Worm (Caenorhabditis elegans) whole organism, young adult: ENCODE data around the gene ZK688.4.

ENCODE experiments used
- B0035.1 ChIP-seq: sonication (generic microtip); optimal IDR thresholded peaks from 2 replicates; lab custom pipeline; 2016; ENCODE audit warnings: missing genetic modification characterization, mild to moderate bottlenecking, missing compliant biosample characterization, missing genotype, missing genetic modification reagents
- F33H1.4 ChIP-seq: fragments of 200-800 bp; sonication (Bioruptor generic); IDR thresholded peaks from 2 replicates; pipeline ENCODE4 v1.3.6; 2022; ENCODE audit warnings: missing genetic modification reagents, missing genetic modification characterization, missing compliant biosample characterization
- F49E8.2 ChIP-seq: sonication (generic microtip); optimal IDR thresholded peaks from 3 replicates; lab custom pipeline; 2017; ENCODE audit warnings: missing genetic modification characterization, mild to moderate bottlenecking, missing compliant biosample characterization, antibody characterized with exemption, moderate library complexity; ENCODE audit not compliant: insufficient read depth
- F52B5.7 ChIP-seq: sonication (generic microtip); optimal IDR thresholded peaks from 2 replicates; lab custom pipeline; 2016; ENCODE audit warnings: mild to moderate bottlenecking, missing genetic modification characterization, missing compliant biosample characterization
- F57C9.4 ChIP-seq: sonication (generic microtip); optimal IDR thresholded peaks from 2 replicates; lab custom pipeline; 2017; ENCODE audit warnings: mild to moderate bottlenecking, missing genetic modification characterization, missing compliant biosample characterization
- K11D2.4 ChIP-seq: fragments of 200-800 bp; sonication (Bioruptor generic); IDR thresholded peaks from 2 replicates; pipeline ENCODE4 v1.3.6; 2022; ENCODE audit warnings: missing genetic modification reagents, missing genetic modification characterization, missing compliant biosample characterization
- K12H6.12 ChIP-seq: fragments of 200-800 bp; sonication (Bioruptor generic); optimal IDR thresholded peaks from 2 replicates; lab custom pipeline; 2018; ENCODE audit warnings: mild to moderate bottlenecking, missing genetic modification characterization, missing compliant biosample characterization
- T07F8.4 ChIP-seq: sonication (generic microtip); optimal IDR thresholded peaks from 2 replicates; lab custom pipeline; 2016; ENCODE audit warnings: mild to moderate bottlenecking, missing genetic modification characterization, moderate library complexity, missing compliant biosample characterization
- Y53F4B.3 ChIP-seq: fragments of 200-800 bp; sonication (Bioruptor generic); IDR thresholded peaks from 2 replicates; pipeline ENCODE4 v1.3.6; 2022; ENCODE audit warnings: missing genetic modification reagents, missing genetic modification characterization, missing compliant biosample characterization
- Y67H2A.10 ChIP-seq: fragments of 200-800 bp; sonication (Bioruptor generic); conservative IDR thresholded peaks from 2 replicates; pipeline ENCODE4 v1.3.6; 2022; ENCODE audit warnings: missing genetic modification reagents, missing genetic modification characterization, missing compliant biosample characterization
- ama-1 ChIP-seq, 3 experiments: fragments of 150-350 bp in 1 of 3; sonication (generic microtip) in 2 of 3; optimal IDR thresholded peaks; 2 replicates each; lab custom pipeline; 2014 to 2018; ENCODE audit warnings: missing biosample characterization in 2 of 3, missing genetic modification characterization in 2 of 3, missing genetic modification reagents in 2 of 3
- atf-7 ChIP-seq: sonication (generic microtip); optimal IDR thresholded peaks from 2 replicates; lab custom pipeline; 2017; ENCODE audit warnings: mild to moderate bottlenecking, missing genetic modification characterization, missing compliant biosample characterization
- attf-3 ChIP-seq: fragments of 200-800 bp; sonication (Bioruptor generic); conservative IDR thresholded peaks from 2 replicates; pipeline ENCODE4 v1.3.6; 2022; ENCODE audit warnings: missing genetic modification reagents, missing genetic modification characterization, missing compliant biosample characterization
- attf-5 ChIP-seq: fragments of 200-800 bp; sonication (Bioruptor generic); optimal IDR thresholded peaks from 2 replicates; lab custom pipeline; 2018; ENCODE audit warnings: mild to moderate bottlenecking, missing genetic modification characterization, missing compliant biosample characterization
- ccch-3 ChIP-seq: fragments of 200-800 bp; sonication (Bioruptor generic); optimal IDR thresholded peaks from 2 replicates; lab custom pipeline; 2018; ENCODE audit warnings: mild to moderate bottlenecking, missing genetic modification characterization, missing compliant biosample characterization
- ceh-91 ChIP-seq: fragments of 200-800 bp; sonication (Bioruptor generic); IDR thresholded peaks from 2 replicates; pipeline ENCODE4 v1.3.6; 2022; ENCODE audit warnings: missing genetic modification reagents, missing genetic modification characterization, missing compliant biosample characterization
- dox-1 ChIP-seq: fragments of 200-800 bp; sonication (Bioruptor generic); IDR thresholded peaks from 2 replicates; pipeline ENCODE4 v1.3.6; 2022; ENCODE audit warnings: missing genetic modification reagents, missing genetic modification characterization, missing compliant biosample characterization
- ekl-4 ChIP-seq: fragments of 200-800 bp; sonication (Bioruptor generic); IDR thresholded peaks from 2 replicates; pipeline ENCODE4 v1.3.6; 2022; ENCODE audit warnings: missing genetic modification reagents, missing genetic modification characterization, missing compliant biosample characterization
- ets-4 ChIP-seq: fragments of 200-800 bp; sonication (Bioruptor generic); optimal IDR thresholded peaks from 2 replicates; lab custom pipeline; 2018; ENCODE audit warnings: mild to moderate bottlenecking, missing genetic modification characterization, missing compliant biosample characterization
- fkh-3 ChIP-seq: sonication (generic microtip); optimal IDR thresholded peaks from 2 replicates; lab custom pipeline; 2016; ENCODE audit warnings: mild to moderate bottlenecking, missing genetic modification characterization, missing compliant biosample characterization
- gei-17 ChIP-seq: fragments of 200-800 bp; sonication (Bioruptor generic); optimal IDR thresholded peaks from 2 replicates; lab custom pipeline; 2018; ENCODE audit warnings: mild to moderate bottlenecking, missing genetic modification characterization, missing compliant biosample characterization
- him-1 ChIP-seq: sonication (generic microtip); optimal IDR thresholded peaks from 2 replicates; lab custom pipeline; 2016; ENCODE audit warnings: missing genotype, missing genetic modification reagents, missing genetic modification characterization, missing compliant biosample characterization
- hmg-1.2 ChIP-seq: fragments of 200-800 bp; sonication (Bioruptor generic); IDR thresholded peaks from 2 replicates; pipeline ENCODE4 v1.3.6; 2022; ENCODE audit warnings: missing genetic modification reagents, missing genetic modification characterization, missing compliant biosample characterization
- let-526 ChIP-seq: fragments of 200-800 bp; sonication (Bioruptor generic); IDR thresholded peaks from 2 replicates; pipeline ENCODE4 v1.3.6; 2022; ENCODE audit warnings: missing genetic modification reagents, missing genetic modification characterization, missing compliant biosample characterization
- let-607 ChIP-seq, 2 experiments: fragments of 200-800 bp in 1 of 2; sonication (Bioruptor generic) in 1 of 2; sonication (generic microtip) in 1 of 2; optimal IDR thresholded peaks; 2 replicates each; lab custom pipeline; 2016 to 2018; ENCODE audit warnings: mild to moderate bottlenecking in 2 of 2, missing compliant biosample characterization in 2 of 2, missing genetic modification characterization in 2 of 2, moderate library complexity in 2 of 2, missing genotype in 1 of 2
- lin-26 ChIP-seq: fragments of 200-800 bp; sonication (Bioruptor generic); IDR thresholded peaks from 2 replicates; pipeline ENCODE4 v1.3.6; 2022; ENCODE audit warnings: missing genetic modification reagents, missing genetic modification characterization, missing compliant biosample characterization
- lin-35 ChIP-seq, 3 experiments: fragments of 150-350 bp in 2 of 3; sonication (generic microtip) in 1 of 3; optimal IDR thresholded peaks; 2 replicates each; lab custom pipeline; 2014 to 2018; ENCODE audit warnings: missing biosample characterization in 3 of 3, missing genetic modification characterization in 3 of 3, missing genetic modification reagents in 3 of 3
- lin-40 ChIP-seq: sonication (generic microtip); optimal IDR thresholded peaks from 2 replicates; lab custom pipeline; 2016; ENCODE audit warnings: missing genetic modification characterization, mild to moderate bottlenecking, missing compliant biosample characterization, missing genotype, missing genetic modification reagents
- lsy-27 ChIP-seq: sonication (generic microtip); optimal IDR thresholded peaks from 2 replicates; lab custom pipeline; 2017; ENCODE audit warnings: missing genetic modification characterization, mild to moderate bottlenecking, missing compliant biosample characterization, antibody characterized with exemption, missing genotype, borderline replicate concordance; ENCODE audit not compliant: insufficient read depth
- madf-10 ChIP-seq: sonication (generic microtip); optimal IDR thresholded peaks from 2 replicates; lab custom pipeline; 2016; ENCODE audit warnings: mild to moderate bottlenecking, missing genetic modification characterization, missing compliant biosample characterization
- madf-6 ChIP-seq: fragments of 200-800 bp; sonication (Bioruptor generic); IDR thresholded peaks from 2 replicates; pipeline ENCODE4 v1.3.6; 2022; ENCODE audit warnings: missing genetic modification reagents, missing genetic modification characterization, missing compliant biosample characterization
- madf-8 ChIP-seq: fragments of 200-800 bp; sonication (Bioruptor generic); conservative IDR thresholded peaks from 2 replicates; pipeline ENCODE4 v1.3.6; 2022; ENCODE audit warnings: missing genetic modification reagents, missing genetic modification characterization, missing compliant biosample characterization
- mcd-1 ChIP-seq: fragments of 200-800 bp; sonication (Bioruptor generic); IDR thresholded peaks from 2 replicates; pipeline ENCODE4 v1.3.6; 2022; ENCODE audit warnings: missing genetic modification reagents, missing genetic modification characterization, missing compliant biosample characterization
- mel-28 ChIP-seq: sonication (generic microtip); optimal IDR thresholded peaks from 2 replicates; lab custom pipeline; 2016; ENCODE audit warnings: borderline replicate concordance, mild to moderate bottlenecking, missing genetic modification characterization, missing compliant biosample characterization
- nfyb-1 ChIP-seq: fragments of 200-800 bp; sonication (Bioruptor generic); IDR thresholded peaks from 2 replicates; pipeline ENCODE4 v1.3.6; 2022; ENCODE audit warnings: missing genetic modification reagents, missing genetic modification characterization, missing compliant biosample characterization
- nhr-120 ChIP-seq: fragments of 200-800 bp; sonication (Bioruptor generic); IDR thresholded peaks from 2 replicates; pipeline ENCODE4 v1.3.6; 2022; ENCODE audit warnings: missing genetic modification characterization, missing compliant biosample characterization
- repo-1 ChIP-seq: sonication (generic microtip); optimal IDR thresholded peaks from 2 replicates; lab custom pipeline; 2017; ENCODE audit warnings: mild to moderate bottlenecking, missing genetic modification characterization, missing compliant biosample characterization
- snpc-4 ChIP-seq, 5 experiments: fragments of 150-350 bp in 1 of 5; sonication (generic microtip) in 4 of 5; optimal IDR thresholded peaks; 2 replicates each; lab custom pipeline; 2014 to 2018; ENCODE audit warnings: missing genetic modification characterization in 5 of 5, missing biosample characterization in 3 of 5, antibody characterized with exemption in 2 of 5, mild to moderate bottlenecking in 2 of 5, missing compliant biosample characterization in 2 of 5, missing genotype in 2 of 5, moderate library complexity in 2 of 5, missing genetic modification reagents in 1 of 5
- somi-1 ChIP-seq: fragments of 200-800 bp; sonication (Bioruptor generic); optimal IDR thresholded peaks from 2 replicates; lab custom pipeline; 2018; ENCODE audit warnings: mild to moderate bottlenecking, missing genetic modification characterization, missing compliant biosample characterization
- tlf-1 ChIP-seq: fragments of 200-800 bp; sonication (Bioruptor generic); optimal IDR thresholded peaks from 2 replicates; lab custom pipeline; 2018; ENCODE audit warnings: mild to moderate bottlenecking, missing genetic modification characterization, missing compliant biosample characterization
- unc-130 ChIP-seq: sonication (generic microtip); optimal IDR thresholded peaks from 2 replicates; lab custom pipeline; 2016; ENCODE audit warnings: missing genetic modification reagents, missing genetic modification characterization, missing compliant biosample characterization
- xnd-1 ChIP-seq: sonication (generic microtip); optimal IDR thresholded peaks from 2 replicates; lab custom pipeline; 2016; ENCODE audit warnings: missing genotype, missing genetic modification reagents, missing genetic modification characterization, missing compliant biosample characterization
- zim-3 ChIP-seq: sonication (generic microtip); optimal IDR thresholded peaks from 2 replicates; lab custom pipeline; 2017; ENCODE audit warnings: mild to moderate bottlenecking, missing genetic modification characterization, moderate library complexity, missing compliant biosample characterization
- ztf-28 ChIP-seq: fragments of 200-800 bp; sonication (Bioruptor generic); IDR thresholded peaks from 2 replicates; pipeline ENCODE4 v1.3.6; 2022; ENCODE audit warnings: missing genetic modification reagents, missing genetic modification characterization, missing compliant biosample characterization
- ztf-6 ChIP-seq: fragments of 200-800 bp; sonication (Bioruptor generic); IDR thresholded peaks from 2 replicates; pipeline ENCODE4 v1.3.6; 2022; ENCODE audit warnings: missing genetic modification reagents, missing genetic modification characterization, missing compliant biosample characterization

Gene ZK688.4

DNA sequence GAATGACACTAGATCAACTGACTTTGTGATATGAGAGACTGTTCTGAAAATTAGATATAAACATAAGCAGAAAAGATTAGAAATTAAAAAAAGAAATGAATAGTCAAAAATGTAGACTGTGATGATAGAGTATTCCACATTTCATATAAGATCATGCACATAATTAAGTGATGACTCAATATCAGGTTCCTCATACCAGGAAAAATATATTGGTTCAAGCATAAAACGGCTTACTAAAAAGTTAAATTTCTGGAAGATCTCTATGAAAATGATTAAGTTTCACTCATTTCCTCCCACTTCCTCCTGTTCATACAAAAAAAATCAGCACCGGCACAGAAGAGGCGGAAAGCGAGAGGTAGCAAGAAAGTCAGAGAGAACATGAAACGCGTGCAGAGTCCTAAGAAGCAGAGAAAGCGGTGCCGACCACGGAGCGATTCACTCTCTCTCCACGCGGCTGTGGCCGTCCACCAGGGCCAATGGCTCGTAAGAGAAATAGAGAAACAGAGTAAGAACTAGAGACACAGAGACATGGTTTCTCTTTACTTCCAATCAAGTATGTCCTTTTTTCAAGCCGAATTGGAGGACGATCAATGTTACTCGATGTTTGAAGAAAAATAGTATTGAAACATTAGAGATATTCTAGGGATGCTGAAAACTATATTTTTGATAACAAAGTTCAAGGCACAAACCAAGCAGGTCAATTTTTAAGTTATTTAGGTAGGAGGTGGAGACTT is 3.1 kb upstream of the ZK688.4 start, which contains the start of the genes ZK688.5 and fahd-1 (continued):
- no peak for TF ChIP-seq snpc-4 (GFP tag; optimal IDR thresholded peaks at IDR 0.05; lab: Kevin White, UChicago)
- TF ChIP-seq snpc-4 (tag; optimal IDR thresholded peaks at IDR 0.05; lab: Kevin White, UChicago), result peak in 3 of 4 experiments; percentile 2 to 48 (median 12)
- peak; percentile 27; the same call in 1 of the 2 replicates for TF ChIP-seq madf-6 (GFP tag; lab: Robert Waterston, UW)
- TF ChIP-seq ztf-6, result no peak
- no peak for TF ChIP-seq tlf-1 (GFP tag; lab: Kevin White, UChicago)
- TF ChIP-seq mel-28, result no peak
- 0 out of 2 replicates have a peak, but pooled peaks have one; percentile 22 for TF ChIP-seq attf-3
- 0 out of 2 replicates have a peak, but pooled peaks have one; percentile 25 for TF ChIP-seq lin-26 (GFP tag; lab: Robert Waterston, UW)
- TF ChIP-seq madf-10, result peak; percentile 14
- TF ChIP-seq F33H1.4, result no peak
- TF ChIP-seq gei-17 (GFP tag; lab: Kevin White, UChicago), result no peak
- TF ChIP-seq ama-1 (optimal IDR thresholded peaks at IDR 0.05; lab: Kevin White, UChicago), result no peak
- no peak for TF ChIP-seq ama-1 (GFP tag; optimal IDR thresholded peaks at IDR 0.05; lab: Kevin White, UChicago)
- no peak for TF ChIP-seq Y67H2A.10 (GFP tag; lab: Robert Waterston, UW)
- TF ChIP-seq ccch-3 (GFP tag; lab: Kevin White, UChicago), result no peak
- peak; percentile 71 for TF ChIP-seq lsy-27 (tag; lab: Kevin White, UChicago)
- TF ChIP-seq K12H6.12, result peak; percentile 34
- no peak for TF ChIP-seq Y53F4B.3 (GFP tag; lab: Robert Waterston, UW)
- 0 out of 2 replicates have a peak, but pooled peaks have one; percentile 10 for TF ChIP-seq K11D2.4 (GFP tag; lab: Robert Waterston, UW)
- TF ChIP-seq unc-130 (GFP tag; lab: Kevin White, UChicago), result no peak
- TF ChIP-seq repo-1 (tag; lab: Kevin White, UChicago), result no peak
- no peak for TF ChIP-seq F52B5.7 (tag; lab: Kevin White, UChicago)
- TF ChIP-seq ekl-4 (GFP tag; lab: Robert Waterston, UW), result no peak
- no peak for TF ChIP-seq B0035.1 (tag; lab: Kevin White, UChicago)
- TF ChIP-seq F57C9.4 (tag; lab: Kevin White, UChicago), result no peak
- TF ChIP-seq fkh-3 (tag; lab: Kevin White, UChicago), result no peak
- no peak for TF ChIP-seq F49E8.2 (tag; lab: Kevin White, UChicago)
- peak; percentile 87; the same call in 1 of the 2 replicates for TF ChIP-seq hmg-1.2 (GFP tag; lab: Robert Waterston, UW)
- TF ChIP-seq ceh-91 (GFP tag; lab: Robert Waterston, UW), result no peak
- TF ChIP-seq lin-40 (tag; lab: Kevin White, UChicago), result peak; percentile 69
- TF ChIP-seq xnd-1 (tag; lab: Kevin White, UChicago), result no peak
- TF ChIP-seq dox-1, result no peak; the same call in 1 of the 2 replicates
- no peak for TF ChIP-seq him-1 (tag; lab: Kevin White, UChicago)
- no peak for TF ChIP-seq atf-7 (tag; lab: Kevin White, UChicago)
- TF ChIP-seq ztf-28 (GFP tag; lab: Robert Waterston, UW), result no peak
- no peak for TF ChIP-seq lin-35 (GFP tag; optimal IDR thresholded peaks at IDR 0.05; lab: Kevin White, UChicago)
- TF ChIP-seq mcd-1 (GFP tag; lab: Robert Waterston, UW), result no peak; the same call in 1 of the 2 replicates
- TF ChIP-seq nfyb-1, result peak; percentile 66; the same call in 1 of the 2 replicates
- no peak for TF ChIP-seq ets-4 (GFP tag; lab: Kevin White, UChicago)
- peak; percentile 27 to 51 for TF ChIP-seq let-607 (tag; optimal IDR thresholded peaks at IDR 0.05; lab: Kevin White, UChicago)
- no peak for TF ChIP-seq zim-3
- peak; percentile 50; the same call in 1 of the 2 replicates for TF ChIP-seq let-526 (GFP tag; lab: Robert Waterston, UW)
- no peak for TF ChIP-seq T07F8.4 (tag; lab: Kevin White, UChicago)
- peak; percentile 86 for TF ChIP-seq attf-5 (GFP tag; lab: Kevin White, UChicago)
- no peak for TF ChIP-seq nhr-120 (GFP tag; lab: Robert Waterston, UW)
- peak; percentile 43 for TF ChIP-seq somi-1 (GFP tag; lab: Kevin White, UChicago)
- no peak for TF ChIP-seq madf-8 (GFP tag; lab: Robert Waterston, UW)
